Worm (Caenorhabditis elegans) whole organism, young adult: ENCODE measurements around the gene srx-10.

ENCODE experiments used
- B0019.2 ChIP-seq: fragments of 200-800 bp; sonication (Bioruptor generic); conservative IDR thresholded peaks from 2 replicates; pipeline ENCODE4 v1.3.6; 2022; ENCODE audit warnings: missing genetic modification reagents, missing genetic modification characterization, missing compliant biosample characterization
- B0035.1 ChIP-seq: sonication (generic microtip); optimal IDR thresholded peaks from 2 replicates; lab custom pipeline; 2016; ENCODE audit warnings: missing genetic modification characterization, mild to moderate bottlenecking, missing compliant biosample characterization, missing genotype, missing genetic modification reagents
- C06A6.2 ChIP-seq: fragments of 200-800 bp; sonication (Bioruptor generic); conservative IDR thresholded peaks from 2 replicates; pipeline ENCODE4 v1.3.6; 2022; ENCODE audit warnings: missing genetic modification characterization, missing compliant biosample characterization
- D2030.7 ChIP-seq: fragments of 200-800 bp; sonication (Bioruptor generic); IDR thresholded peaks from 2 replicates; pipeline ENCODE4 v1.3.6; 2022; ENCODE audit warnings: missing genetic modification reagents, missing genetic modification characterization, missing compliant biosample characterization
- F23B12.7 ChIP-seq: sonication (generic microtip); optimal IDR thresholded peaks from 2 replicates; lab custom pipeline; 2017; ENCODE audit warnings: missing genetic modification characterization, mild to moderate bottlenecking, missing compliant biosample characterization, antibody characterized with exemption, moderate library complexity; ENCODE audit not compliant: insufficient read depth
- F49E8.2 ChIP-seq: sonication (generic microtip); optimal IDR thresholded peaks from 3 replicates; lab custom pipeline; 2017; ENCODE audit warnings: missing genetic modification characterization, mild to moderate bottlenecking, missing compliant biosample characterization, antibody characterized with exemption, moderate library complexity; ENCODE audit not compliant: insufficient read depth
- F52B5.7 ChIP-seq: sonication (generic microtip); optimal IDR thresholded peaks from 2 replicates; lab custom pipeline; 2016; ENCODE audit warnings: mild to moderate bottlenecking, missing genetic modification characterization, missing compliant biosample characterization
- F55B11.4 ChIP-seq: sonication (generic microtip); optimal IDR thresholded peaks from 2 replicates; lab custom pipeline; 2016; ENCODE audit warnings: missing compliant biosample characterization, missing genetic modification characterization, borderline replicate concordance; ENCODE audit not compliant: insufficient read depth
- F57A8.1 ChIP-seq: fragments of 200-800 bp; sonication (Bioruptor generic); optimal IDR thresholded peaks from 2 replicates; lab custom pipeline; 2018; ENCODE audit warnings: mild to moderate bottlenecking, missing genetic modification characterization, moderate library complexity, missing compliant biosample characterization
- K11D2.4 ChIP-seq: fragments of 200-800 bp; sonication (Bioruptor generic); IDR thresholded peaks from 2 replicates; pipeline ENCODE4 v1.3.6; 2022; ENCODE audit warnings: missing genetic modification reagents, missing genetic modification characterization, missing compliant biosample characterization
- K12H6.12 ChIP-seq: fragments of 200-800 bp; sonication (Bioruptor generic); optimal IDR thresholded peaks from 2 replicates; lab custom pipeline; 2018; ENCODE audit warnings: mild to moderate bottlenecking, missing genetic modification characterization, missing compliant biosample characterization
- T07F8.4 ChIP-seq: sonication (generic microtip); optimal IDR thresholded peaks from 2 replicates; lab custom pipeline; 2016; ENCODE audit warnings: mild to moderate bottlenecking, missing genetic modification characterization, moderate library complexity, missing compliant biosample characterization
- Y56A3A.18 ChIP-seq: fragments of 200-800 bp; sonication (Bioruptor generic); IDR thresholded peaks from 2 replicates; pipeline ENCODE4 v1.3.6; 2022; ENCODE audit warnings: missing genetic modification reagents, missing genetic modification characterization, missing compliant biosample characterization
- Y79H2A.3 ChIP-seq: fragments of 200-800 bp; sonication (Bioruptor generic); conservative IDR thresholded peaks from 2 replicates; pipeline ENCODE4 v1.3.6; 2022; ENCODE audit warnings: missing genetic modification reagents, missing genetic modification characterization, missing compliant biosample characterization
- ZK185.1 ChIP-seq: sonication (generic microtip); optimal IDR thresholded peaks from 2 replicates; lab custom pipeline; 2016; ENCODE audit warnings: mild to moderate bottlenecking, missing genetic modification characterization, missing compliant biosample characterization; ENCODE audit not compliant: poor library complexity, severe bottlenecking
- atf-7 ChIP-seq: sonication (generic microtip); optimal IDR thresholded peaks from 2 replicates; lab custom pipeline; 2017; ENCODE audit warnings: mild to moderate bottlenecking, missing genetic modification characterization, missing compliant biosample characterization
- athp-1 ChIP-seq: sonication (generic microtip); optimal IDR thresholded peaks from 2 replicates; lab custom pipeline; 2017; ENCODE audit warnings: mild to moderate bottlenecking, missing genetic modification characterization, missing compliant biosample characterization
- attf-5 ChIP-seq: fragments of 200-800 bp; sonication (Bioruptor generic); optimal IDR thresholded peaks from 2 replicates; lab custom pipeline; 2018; ENCODE audit warnings: mild to moderate bottlenecking, missing genetic modification characterization, missing compliant biosample characterization
- attf-6 ChIP-seq: fragments of 200-800 bp; sonication (Bioruptor generic); IDR thresholded peaks from 2 replicates; pipeline ENCODE4 v1.3.6; 2022; ENCODE audit warnings: missing genetic modification reagents, missing genetic modification characterization, missing compliant biosample characterization
- bed-2 ChIP-seq: fragments of 200-800 bp; sonication (Bioruptor generic); IDR thresholded peaks from 2 replicates; pipeline ENCODE4 v1.3.6; 2022; ENCODE audit warnings: missing genetic modification reagents, missing genetic modification characterization, missing compliant biosample characterization
- ccch-3 ChIP-seq: fragments of 200-800 bp; sonication (Bioruptor generic); optimal IDR thresholded peaks from 2 replicates; lab custom pipeline; 2018; ENCODE audit warnings: mild to moderate bottlenecking, missing genetic modification characterization, missing compliant biosample characterization
- cebp-2 ChIP-seq: fragments of 200-800 bp; sonication (Bioruptor generic); IDR thresholded peaks from 2 replicates; pipeline ENCODE4 v1.3.6; 2022; ENCODE audit warnings: missing genetic modification characterization, missing compliant biosample characterization
- ceh-27 ChIP-seq: fragments of 200-800 bp; sonication (Bioruptor generic); optimal IDR thresholded peaks from 2 replicates; lab custom pipeline; 2018; ENCODE audit warnings: mild to moderate bottlenecking, missing genetic modification characterization, moderate library complexity, missing compliant biosample characterization
- chd-7 ChIP-seq: sonication (generic microtip); optimal IDR thresholded peaks from 2 replicates; lab custom pipeline; 2016; ENCODE audit warnings: mild to moderate bottlenecking, missing genetic modification characterization, moderate library complexity, missing compliant biosample characterization
- die-1 ChIP-seq: sonication (generic microtip); optimal IDR thresholded peaks from 2 replicates; lab custom pipeline; 2016; ENCODE audit warnings: missing genotype, mild to moderate bottlenecking, missing genetic modification characterization, missing compliant biosample characterization
- egl-44 ChIP-seq: fragments of 200-800 bp; sonication (Bioruptor generic); IDR thresholded peaks from 2 replicates; pipeline ENCODE4 v1.3.6; 2022; ENCODE audit warnings: missing genetic modification reagents, missing genetic modification characterization, missing compliant biosample characterization
- ekl-4 ChIP-seq: fragments of 200-800 bp; sonication (Bioruptor generic); IDR thresholded peaks from 2 replicates; pipeline ENCODE4 v1.3.6; 2022; ENCODE audit warnings: missing genetic modification reagents, missing genetic modification characterization, missing compliant biosample characterization
- let-526 ChIP-seq: fragments of 200-800 bp; sonication (Bioruptor generic); IDR thresholded peaks from 2 replicates; pipeline ENCODE4 v1.3.6; 2022; ENCODE audit warnings: missing genetic modification reagents, missing genetic modification characterization, missing compliant biosample characterization
- let-607 ChIP-seq, 2 experiments: fragments of 200-800 bp in 1 of 2; sonication (Bioruptor generic) in 1 of 2; sonication (generic microtip) in 1 of 2; optimal IDR thresholded peaks; 2 replicates each; lab custom pipeline; 2016 to 2018; ENCODE audit warnings: mild to moderate bottlenecking in 2 of 2, missing compliant biosample characterization in 2 of 2, missing genetic modification characterization in 2 of 2, moderate library complexity in 2 of 2, missing genotype in 1 of 2
- lin-35 ChIP-seq, 3 experiments: fragments of 150-350 bp in 2 of 3; sonication (generic microtip) in 1 of 3; optimal IDR thresholded peaks; 2 replicates each; lab custom pipeline; 2014 to 2018; ENCODE audit warnings: missing biosample characterization in 3 of 3, missing genetic modification characterization in 3 of 3, missing genetic modification reagents in 3 of 3
- lin-40 ChIP-seq: sonication (generic microtip); optimal IDR thresholded peaks from 2 replicates; lab custom pipeline; 2016; ENCODE audit warnings: missing genetic modification characterization, mild to moderate bottlenecking, missing compliant biosample characterization, missing genotype, missing genetic modification reagents
- madf-10 ChIP-seq: sonication (generic microtip); optimal IDR thresholded peaks from 2 replicates; lab custom pipeline; 2016; ENCODE audit warnings: mild to moderate bottlenecking, missing genetic modification characterization, missing compliant biosample characterization
- madf-8 ChIP-seq: fragments of 200-800 bp; sonication (Bioruptor generic); conservative IDR thresholded peaks from 2 replicates; pipeline ENCODE4 v1.3.6; 2022; ENCODE audit warnings: missing genetic modification reagents, missing genetic modification characterization, missing compliant biosample characterization
- mes-4 ChIP-seq: sonication (generic microtip); optimal IDR thresholded peaks from 2 replicates; lab custom pipeline; 2016; ENCODE audit warnings: missing genotype, missing genetic modification characterization, missing compliant biosample characterization
- nfyb-1 ChIP-seq: fragments of 200-800 bp; sonication (Bioruptor generic); IDR thresholded peaks from 2 replicates; pipeline ENCODE4 v1.3.6; 2022; ENCODE audit warnings: missing genetic modification reagents, missing genetic modification characterization, missing compliant biosample characterization
- nhr-179 ChIP-seq: sonication (generic microtip); optimal IDR thresholded peaks from 2 replicates; lab custom pipeline; 2016; ENCODE audit warnings: mild to moderate bottlenecking, missing genetic modification characterization, missing compliant biosample characterization
- nhr-27 ChIP-seq: fragments of 200-800 bp; sonication (Bioruptor generic); optimal IDR thresholded peaks from 2 replicates; lab custom pipeline; 2018; ENCODE audit warnings: mild to moderate bottlenecking, missing genetic modification characterization, moderate library complexity, missing compliant biosample characterization
- pha-4 ChIP-seq: fragments of 150-350 bp; sonication (generic microtip); optimal IDR thresholded peaks from 2 replicates; lab custom pipeline; 2014; ENCODE audit warnings: missing biosample characterization, missing genetic modification reagents, missing genetic modification characterization
- snpc-4 ChIP-seq, 5 experiments: fragments of 150-350 bp in 1 of 5; sonication (generic microtip) in 4 of 5; optimal IDR thresholded peaks; 2 replicates each; lab custom pipeline; 2014 to 2018; ENCODE audit warnings: missing genetic modification characterization in 5 of 5, missing biosample characterization in 3 of 5, antibody characterized with exemption in 2 of 5, mild to moderate bottlenecking in 2 of 5, missing compliant biosample characterization in 2 of 5, missing genotype in 2 of 5, moderate library complexity in 2 of 5, missing genetic modification reagents in 1 of 5
- somi-1 ChIP-seq: fragments of 200-800 bp; sonication (Bioruptor generic); optimal IDR thresholded peaks from 2 replicates; lab custom pipeline; 2018; ENCODE audit warnings: mild to moderate bottlenecking, missing genetic modification characterization, missing compliant biosample characterization
- tbx-9 ChIP-seq: sonication (generic microtip); optimal IDR thresholded peaks from 2 replicates; lab custom pipeline; 2016; ENCODE audit warnings: borderline replicate concordance, missing genetic modification characterization, inconsistent platforms, missing compliant biosample characterization
- tlf-1 ChIP-seq: fragments of 200-800 bp; sonication (Bioruptor generic); optimal IDR thresholded peaks from 2 replicates; lab custom pipeline; 2018; ENCODE audit warnings: mild to moderate bottlenecking, missing genetic modification characterization, missing compliant biosample characterization
- unc-130 ChIP-seq: sonication (generic microtip); optimal IDR thresholded peaks from 2 replicates; lab custom pipeline; 2016; ENCODE audit warnings: missing genetic modification reagents, missing genetic modification characterization, missing compliant biosample characterization
- unc-62 ChIP-seq: fragments of 150-350 bp; optimal IDR thresholded peaks from 2 replicates; lab custom pipeline; 2014; ENCODE audit warnings: missing biosample characterization, missing genetic modification reagents, missing genetic modification characterization
- zfh-2 ChIP-seq: fragments of 200-800 bp; sonication (Bioruptor generic); conservative IDR thresholded peaks from 2 replicates; pipeline ENCODE4 v1.3.6; 2022; ENCODE audit warnings: missing genetic modification reagents, missing genetic modification characterization, missing compliant biosample characterization
- ztf-25 ChIP-seq: fragments of 200-800 bp; sonication (Bioruptor generic); IDR thresholded peaks from 2 replicates; pipeline ENCODE4 v1.3.6; 2022; ENCODE audit warnings: missing genetic modification reagents, missing genetic modification characterization, missing compliant biosample characterization

Gene srx-10

DNA sequence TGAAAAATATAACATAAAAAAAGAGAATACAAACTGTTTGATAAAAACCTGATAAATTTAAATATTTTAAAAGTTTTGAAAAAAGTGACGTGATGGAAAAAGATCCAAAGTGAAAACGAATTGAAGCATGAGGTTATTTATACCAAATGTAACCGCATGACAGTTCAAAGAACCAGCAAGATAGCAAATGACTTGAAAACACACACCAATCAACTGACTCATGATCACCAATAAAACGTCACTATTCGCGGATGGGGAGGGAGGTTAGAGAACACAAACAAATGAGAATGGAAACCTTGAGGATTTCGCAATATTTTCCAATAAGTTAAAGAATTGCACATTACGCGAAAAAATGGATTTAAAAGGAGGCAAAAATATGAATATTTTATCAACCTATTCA is 36.9 kb downstream of the srx-10 start, which contains the start of gene C06B3.7:
Gene C06B3.7 (plus strand): TSS at position 287 of the 400 bp plus-strand sequence.
- TF ChIP-seq K12H6.12 (tag; lab: Kevin White, UChicago), result peak; percentile 65
- TF ChIP-seq lin-40 (tag; lab: Kevin White, UChicago), result peak; percentile 71
- TF ChIP-seq F57A8.1, result no peak
- TF ChIP-seq C06A6.2 (GFP tag; lab: Robert Waterston, UW), result no peak
- peak; percentile 45; the same call in 1 of the 2 replicates for TF ChIP-seq K11D2.4 (GFP tag; lab: Robert Waterston, UW)
- no peak for TF ChIP-seq F49E8.2 (tag; lab: Kevin White, UChicago)
- TF ChIP-seq F52B5.7, result no peak
- peak; percentile 96 for TF ChIP-seq atf-7 (tag; lab: Kevin White, UChicago)
- no peak for TF ChIP-seq bed-2
- TF ChIP-seq B0019.2 (GFP tag; lab: Robert Waterston, UW), result no peak
- no peak for TF ChIP-seq D2030.7 (GFP tag; lab: Robert Waterston, UW)
- peak; percentile 4 for TF ChIP-seq ceh-27
- no peak for TF ChIP-seq athp-1 (tag; lab: Kevin White, UChicago)
- peak; percentile 14 for TF ChIP-seq F23B12.7
- TF ChIP-seq madf-8 (GFP tag; lab: Robert Waterston, UW), result no peak
- no peak for TF ChIP-seq attf-6 (GFP tag; lab: Robert Waterston, UW)
- TF ChIP-seq nfyb-1 (GFP tag; lab: Robert Waterston, UW), result peak; percentile 46; the same call in 1 of the 2 replicates
- TF ChIP-seq lin-35 (GFP tag; optimal IDR thresholded peaks at IDR 0.05; lab: Kevin White, UChicago), result no peak
- no peak for TF ChIP-seq mes-4
- TF ChIP-seq ztf-25, result no peak
- no peak for TF ChIP-seq cebp-2 (GFP tag; lab: Robert Waterston, UW)
- TF ChIP-seq snpc-4 (GFP tag; optimal IDR thresholded peaks at IDR 0.05; lab: Kevin White, UChicago), result no peak
- TF ChIP-seq snpc-4 (tag; optimal IDR thresholded peaks at IDR 0.05; lab: Kevin White, UChicago), result peak in 2 of 4 experiments; percentile 1 to 51
- TF ChIP-seq unc-62 (GFP tag; lab: Kevin White, UChicago), result peak; percentile 62
- peak; percentile 37; the same call in 1 of the 2 replicates for TF ChIP-seq egl-44 (GFP tag; lab: Robert Waterston, UW)
- TF ChIP-seq attf-5 (GFP tag; lab: Kevin White, UChicago), result peak; percentile 72
- no peak for TF ChIP-seq ccch-3 (GFP tag; lab: Kevin White, UChicago)
- no peak for TF ChIP-seq T07F8.4 (tag; lab: Kevin White, UChicago)
- peak; percentile 17 for TF ChIP-seq ZK185.1 (tag; lab: Kevin White, UChicago)
- TF ChIP-seq B0035.1 (tag; lab: Kevin White, UChicago), result no peak
- TF ChIP-seq F55B11.4 (tag; lab: Kevin White, UChicago), result no peak
- TF ChIP-seq Y56A3A.18, result no peak
- peak in 1 of 2 experiments; percentile 47 for TF ChIP-seq let-607 (tag; optimal IDR thresholded peaks at IDR 0.05; lab: Kevin White, UChicago)
- peak; percentile 81 for TF ChIP-seq let-526 (GFP tag; lab: Robert Waterston, UW)
- no peak for TF ChIP-seq chd-7
- TF ChIP-seq Y79H2A.3 (GFP tag; lab: Robert Waterston, UW), result no peak
- peak; percentile 72 for TF ChIP-seq madf-10 (tag; lab: Kevin White, UChicago)
- TF ChIP-seq nhr-27 (tag; lab: Kevin White, UChicago), result no peak
- TF ChIP-seq die-1 (tag; lab: Kevin White, UChicago), result no peak
- TF ChIP-seq somi-1, result peak; percentile 53
- no peak for TF ChIP-seq ekl-4 (GFP tag; lab: Robert Waterston, UW)
- TF ChIP-seq zfh-2 (GFP tag; lab: Robert Waterston, UW), result no peak
- no peak for TF ChIP-seq nhr-179
- TF ChIP-seq pha-4 (tag; lab: Kevin White, UChicago), result peak; percentile 91
- TF ChIP-seq unc-130, result no peak
- no peak for TF ChIP-seq tbx-9 (tag; lab: Kevin White, UChicago)
- peak; percentile 59 for TF ChIP-seq tlf-1
